Worm (Caenorhabditis elegans) whole organism, L3 larva: Measurements from ENCODE around the gene hot-3.

ENCODE experiments used
- R02D3.7 ChIP-seq: fragments of 150-350 bp; optimal IDR thresholded peaks from 2 replicates; lab custom pipeline; 2014; ENCODE audit warnings: missing biosample characterization, missing genetic modification characterization
- aly-2 ChIP-seq: fragments of 150-350 bp; optimal IDR thresholded peaks from 2 replicates; lab custom pipeline; 2014; ENCODE audit warnings: missing biosample characterization, missing genetic modification characterization
- ama-1 ChIP-seq: fragments of 150-350 bp; optimal IDR thresholded peaks from 2 replicates; lab custom pipeline; 2018
- elt-1 ChIP-seq: fragments of 150-350 bp; optimal IDR thresholded peaks from 2 replicates; lab custom pipeline; 2014; ENCODE audit warnings: missing biosample characterization, missing genetic modification characterization
- lin-39 ChIP-seq: fragments of 150-350 bp; optimal IDR thresholded peaks from 2 replicates; lab custom pipeline; 2018; ENCODE audit warnings: missing biosample characterization, missing genetic modification reagents, missing genetic modification characterization
- nhr-23 ChIP-seq: fragments of 150-350 bp; optimal IDR thresholded peaks from 2 replicates; lab custom pipeline; 2014; ENCODE audit warnings: missing biosample characterization, missing genetic modification reagents, missing genetic modification characterization
- nhr-237 ChIP-seq: fragments of 150-350 bp; optimal IDR thresholded peaks from 2 replicates; lab custom pipeline; 2014; ENCODE audit warnings: missing biosample characterization, missing genetic modification characterization
- nhr-28 ChIP-seq: fragments of 150-350 bp; optimal IDR thresholded peaks from 2 replicates; lab custom pipeline; 2014; ENCODE audit warnings: missing biosample characterization, missing genetic modification characterization
- nhr-76 ChIP-seq: fragments of 150-350 bp; sonication (generic microtip); optimal IDR thresholded peaks from 5 replicates; lab custom pipeline; 2014; ENCODE audit warnings: missing biosample characterization, missing genetic modification characterization
- zag-1 ChIP-seq: fragments of 150-350 bp; optimal IDR thresholded peaks from 2 replicates; lab custom pipeline; 2014; ENCODE audit warnings: missing biosample characterization, missing genetic modification characterization
- ztf-11 ChIP-seq: fragments of 150-350 bp; optimal IDR thresholded peaks from 2 replicates; lab custom pipeline; 2014; ENCODE audit warnings: missing biosample characterization, missing genetic modification characterization

ce11 chrII:13968979-13969378, 37.1 kb upstream of the hot-3 start, which contains the start of gene sre-43:
- no peak for TF ChIP-seq zag-1 (tag; lab: Kevin White, UChicago)
- no peak for TF ChIP-seq nhr-76 (tag; lab: Kevin White, UChicago)
- TF ChIP-seq aly-2 (tag; lab: Kevin White, UChicago): no peak
- TF ChIP-seq lin-39 (tag; lab: Kevin White, UChicago): no peak
- TF ChIP-seq nhr-23 (tag; lab: Kevin White, UChicago): no peak
- TF ChIP-seq elt-1 (tag; lab: Kevin White, UChicago): no peak
- no peak for TF ChIP-seq ama-1 (lab: Kevin White, UChicago)
- TF ChIP-seq nhr-237 (tag; lab: Kevin White, UChicago): no peak
- no peak for TF ChIP-seq R02D3.7 (tag; lab: Kevin White, UChicago)
- TF ChIP-seq nhr-28 (tag; lab: Kevin White, UChicago): no peak
- TF ChIP-seq ztf-11 (tag; lab: Kevin White, UChicago): no peak
